Fruit fly (Drosophila melanogaster) whole organism, embryonic: Measurements from ENCODE around the gene CG33641.

Experiments used
- Antp ChIP-seq: fragments of 200-800 bp; sonication (Bioruptor generic); optimal IDR thresholded peaks from 3 replicates; lab custom pipeline; 2016; ENCODE audit warnings: missing biosample characterization, missing genetic modification characterization
- Bgb ChIP-seq: fragments of 200-800 bp; sonication (Bioruptor generic); IDR thresholded peaks from 2 replicates; pipeline ENCODE4 v1.3.6; 2022; ENCODE audit warnings: missing biosample characterization, missing genetic modification characterization; ENCODE audit not compliant: partially characterized antibody
- CG10979 ChIP-seq: fragments of 200-800 bp; sonication (Bioruptor generic); optimal IDR thresholded peaks from 2 replicates; lab custom pipeline; 2018; ENCODE audit warnings: missing biosample characterization, mild to moderate bottlenecking, missing genetic modification characterization, moderate library complexity
- CG11723 ChIP-seq: fragments of 200-800 bp; sonication (Bioruptor generic); optimal IDR thresholded peaks from 2 replicates; lab custom pipeline; 2017; ENCODE audit warnings: missing biosample characterization, mild to moderate bottlenecking, missing genetic modification characterization
- CG13775 ChIP-seq: fragments of 200-800 bp; sonication (Bioruptor generic); optimal IDR thresholded peaks from 3 replicates; lab custom pipeline; 2017; ENCODE audit warnings: missing biosample characterization, mild to moderate bottlenecking, missing genetic modification characterization
- CG1647 ChIP-seq: fragments of 200-800 bp; sonication (Bioruptor generic); optimal IDR thresholded peaks from 3 replicates; lab custom pipeline; 2016; ENCODE audit warnings: missing biosample characterization, missing genetic modification characterization
- CG16779 ChIP-seq: fragments of 200-800 bp; sonication (Bioruptor generic); IDR thresholded peaks from 2 replicates; pipeline ENCODE4 v1.3.6; 2022; ENCODE audit warnings: missing biosample characterization, missing genetic modification characterization
- CG1792 ChIP-seq: fragments of 200-800 bp; sonication (Bioruptor generic); optimal IDR thresholded peaks from 2 replicates; lab custom pipeline; 2016; ENCODE audit warnings: missing biosample characterization, missing genetic modification characterization
- CG30431 ChIP-seq: fragments of 200-800 bp; sonication (Bioruptor generic); optimal IDR thresholded peaks from 2 replicates; lab custom pipeline; 2017; ENCODE audit warnings: missing biosample characterization, missing genetic modification characterization
- CG3995 ChIP-seq: fragments of 200-800 bp; sonication (Bioruptor generic); optimal IDR thresholded peaks from 3 replicates; lab custom pipeline; 2016; ENCODE audit warnings: missing biosample characterization, missing genetic modification characterization
- CG4617 ChIP-seq: fragments of 200-800 bp; sonication (Bioruptor generic); optimal IDR thresholded peaks from 3 replicates; lab custom pipeline; 2016; ENCODE audit warnings: missing biosample characterization, missing genetic modification characterization, borderline replicate concordance
- CG6654 ChIP-seq: fragments of 200-800 bp; sonication (Bioruptor generic); optimal IDR thresholded peaks from 2 replicates; lab custom pipeline; 2017; ENCODE audit warnings: missing biosample characterization, mild to moderate bottlenecking, missing genetic modification characterization
- CG6765 ChIP-seq: fragments of 200-800 bp; sonication (Bioruptor generic); optimal IDR thresholded peaks from 3 replicates; lab custom pipeline; 2017; ENCODE audit warnings: missing biosample characterization, mild to moderate bottlenecking, missing genetic modification characterization
- CG7556 ChIP-seq: fragments of 200-800 bp; sonication (Bioruptor generic); optimal IDR thresholded peaks from 2 replicates; lab custom pipeline; 2017; ENCODE audit warnings: missing biosample characterization, mild to moderate bottlenecking, missing genetic modification characterization
- CG7745 ChIP-seq: fragments of 200-800 bp; sonication (Bioruptor generic); optimal IDR thresholded peaks from 2 replicates; lab custom pipeline; 2018; ENCODE audit warnings: missing biosample characterization, mild to moderate bottlenecking, missing genetic modification characterization, moderate library complexity
- CG8478 ChIP-seq: fragments of >200 bp; optimal IDR thresholded peaks from 2 replicates; lab custom pipeline; 2018
- D ChIP-seq, 2 experiments: fragments of 200-800 bp in 1 of 2; fragments of >200 bp in 1 of 2; sonication (Bioruptor generic) in 1 of 2; optimal IDR thresholded peaks; 2 replicates in 1 of 2; 3 replicates in 1 of 2; lab custom pipeline; 2017; ENCODE audit warnings: mild to moderate bottlenecking in 1 of 2, missing biosample characterization in 1 of 2, missing genetic modification characterization in 1 of 2, missing genetic modification reagents in 1 of 2
- Dek ChIP-seq: fragments of 200-800 bp; sonication (Bioruptor generic); optimal IDR thresholded peaks from 3 replicates; lab custom pipeline; 2019; ENCODE audit warnings: missing biosample characterization, mild to moderate bottlenecking, missing genetic modification characterization, moderate library complexity
- E2f1 ChIP-seq: fragments of 200-800 bp; sonication (Bioruptor generic); IDR thresholded peaks from 2 replicates; pipeline ENCODE4 v1.3.6; 2022; ENCODE audit warnings: missing biosample characterization, missing genetic modification characterization
- HLH54F ChIP-seq: fragments of 200-800 bp; sonication (Bioruptor generic); optimal IDR thresholded peaks from 3 replicates; lab custom pipeline; 2016; ENCODE audit warnings: missing biosample characterization, missing genetic modification characterization
- HLHmδ ChIP-seq: fragments of 200-800 bp; sonication (Bioruptor generic); optimal IDR thresholded peaks from 2 replicates; lab custom pipeline; 2018; ENCODE audit warnings: missing biosample characterization, mild to moderate bottlenecking, missing genetic modification characterization, moderate library complexity
- Hand ChIP-seq: fragments of 200-800 bp; sonication (Bioruptor generic); optimal IDR thresholded peaks from 2 replicates; lab custom pipeline; 2017; ENCODE audit warnings: mild to moderate bottlenecking, missing biosample characterization, missing genetic modification reagents, missing genetic modification characterization
- Hr39 ChIP-seq: fragments of >200 bp; optimal IDR thresholded peaks from 2 replicates; lab custom pipeline; 2017
- Nf-YA ChIP-seq: fragments of 200-800 bp; sonication (Bioruptor generic); IDR thresholded peaks from 2 replicates; pipeline ENCODE4 v1.3.6; 2022; ENCODE audit warnings: missing biosample characterization, missing genetic modification characterization
- Nf-YB ChIP-seq: fragments of 200-800 bp; sonication (Bioruptor generic); optimal IDR thresholded peaks from 3 replicates; lab custom pipeline; 2019; ENCODE audit warnings: missing biosample characterization, mild to moderate bottlenecking, missing genetic modification characterization, moderate library complexity
- Nf-YC ChIP-seq: fragments of 200-800 bp; optimal IDR thresholded peaks from 3 replicates; lab custom pipeline; 2019; ENCODE audit warnings: missing biosample characterization, mild to moderate bottlenecking, missing genetic modification characterization, moderate library complexity
- Pdp1 ChIP-seq, 2 experiments: fragments of 200-800 bp; sonication (Bioruptor generic); optimal IDR thresholded peaks; 3 replicates each; lab custom pipeline; 2016; ENCODE audit warnings: missing biosample characterization in 2 of 2, missing genetic modification characterization in 2 of 2, mild to moderate bottlenecking in 1 of 2, moderate library complexity in 1 of 2
- Ssrp ChIP-seq: fragments of 200-800 bp; sonication (Bioruptor generic); optimal IDR thresholded peaks from 2 replicates; lab custom pipeline; 2018; ENCODE audit warnings: missing biosample characterization, mild to moderate bottlenecking, missing genetic modification characterization, moderate library complexity
- bcd ChIP-seq: fragments of 200-800 bp; sonication (Bioruptor generic); optimal IDR thresholded peaks from 2 replicates; lab custom pipeline; 2017; ENCODE audit warnings: missing biosample characterization, mild to moderate bottlenecking, missing genetic modification characterization
- cg ChIP-seq: fragments of 200-800 bp; sonication (Bioruptor generic); optimal IDR thresholded peaks from 3 replicates; lab custom pipeline; 2019; ENCODE audit warnings: missing biosample characterization, mild to moderate bottlenecking, missing genetic modification characterization, moderate library complexity
- chm ChIP-seq: fragments of 200-800 bp; sonication (Bioruptor generic); IDR thresholded peaks from 2 replicates; pipeline ENCODE4 v1.3.6; 2022; ENCODE audit warnings: missing biosample characterization, missing genetic modification characterization
- ci ChIP-seq: fragments of 200-800 bp; sonication (Bioruptor generic); IDR thresholded peaks from 3 replicates; pipeline ENCODE4 v1.3.6; 2022; ENCODE audit warnings: missing biosample characterization, missing genetic modification characterization
- danr ChIP-seq: fragments of 200-800 bp; sonication (Bioruptor generic); IDR thresholded peaks from 2 replicates; pipeline ENCODE4 v1.3.6; 2022; ENCODE audit warnings: missing biosample characterization, missing genetic modification characterization
- emc ChIP-seq: fragments of 200-800 bp; sonication (Bioruptor generic); optimal IDR thresholded peaks from 2 replicates; lab custom pipeline; 2016; ENCODE audit warnings: missing biosample characterization, missing genetic modification characterization
- eyg ChIP-seq: fragments of 200-800 bp; sonication (Bioruptor generic); optimal IDR thresholded peaks from 3 replicates; lab custom pipeline; 2016; ENCODE audit warnings: missing biosample characterization, missing genetic modification characterization
- ftz-f1 ChIP-seq: fragments of 200-800 bp; sonication (Bioruptor generic); optimal IDR thresholded peaks from 2 replicates; lab custom pipeline; 2016; ENCODE audit warnings: missing biosample characterization, missing genetic modification characterization
- gfzf ChIP-seq: fragments of 200-800 bp; sonication (Bioruptor generic); optimal IDR thresholded peaks from 2 replicates; lab custom pipeline; 2016; ENCODE audit warnings: missing biosample characterization, mild to moderate bottlenecking, missing genetic modification characterization, moderate library complexity
- gt ChIP-seq: fragments of 200-800 bp; sonication (Bioruptor generic); IDR thresholded peaks from 2 replicates; pipeline ENCODE4 v1.3.6; 2022; ENCODE audit warnings: missing biosample characterization, missing genetic modification characterization
- hth ChIP-seq: fragments of >200 bp; optimal IDR thresholded peaks from 2 replicates; lab custom pipeline; 2017; ENCODE audit warnings: inconsistent platforms
- kah ChIP-seq: fragments of 200-800 bp; sonication (Bioruptor generic); optimal IDR thresholded peaks from 2 replicates; lab custom pipeline; 2018; ENCODE audit warnings: missing biosample characterization, mild to moderate bottlenecking, missing genetic modification characterization
- lilli ChIP-seq: fragments of 200-800 bp; sonication (Bioruptor generic); optimal IDR thresholded peaks from 3 replicates; lab custom pipeline; 2016; ENCODE audit warnings: missing biosample characterization, missing genetic modification characterization
- lov ChIP-seq, 2 experiments: fragments of 200-800 bp in 1 of 2; fragments of >200 bp in 1 of 2; sonication (Bioruptor generic) in 1 of 2; IDR thresholded peaks in 1 of 2; optimal IDR thresholded peaks in 1 of 2; 2 replicates in 1 of 2; 3 replicates in 1 of 2; pipeline versions ENCODE4 v1.3.6 to Lab custom; 2017 to 2022; ENCODE audit warnings: missing biosample characterization in 1 of 2, missing genetic modification characterization in 1 of 2
- rib ChIP-seq: fragments of 200-800 bp; sonication (Bioruptor generic); IDR thresholded peaks from 2 replicates; pipeline ENCODE4 v1.3.6; 2022; ENCODE audit warnings: missing biosample characterization, missing genetic modification characterization
- schlank ChIP-seq: fragments of 200-800 bp; sonication (Bioruptor generic); optimal IDR thresholded peaks from 2 replicates; lab custom pipeline; 2018; ENCODE audit warnings: missing biosample characterization, mild to moderate bottlenecking, missing genetic modification characterization
- sima ChIP-seq: fragments of 200-800 bp; sonication (Bioruptor generic); optimal IDR thresholded peaks from 2 replicates; lab custom pipeline; 2016; ENCODE audit warnings: missing biosample characterization, missing genetic modification characterization
- sob ChIP-seq: fragments of 200-800 bp; sonication (Bioruptor generic); IDR thresholded peaks from 2 replicates; pipeline ENCODE4 v1.3.6; 2022; ENCODE audit warnings: missing biosample characterization, missing genetic modification characterization
- tio ChIP-seq: fragments of 200-800 bp; sonication (Bioruptor generic); optimal IDR thresholded peaks from 2 replicates; lab custom pipeline; 2017; ENCODE audit warnings: missing biosample characterization, missing genetic modification characterization, inconsistent platforms
- vnd ChIP-seq: fragments of 200-800 bp; sonication (Bioruptor generic); IDR thresholded peaks from 3 replicates; pipeline ENCODE4 v1.3.6; 2022; ENCODE audit warnings: missing biosample characterization, missing genetic modification characterization; ENCODE audit not compliant: partially characterized antibody
- zf30C ChIP-seq: fragments of 200-800 bp; sonication (Bioruptor generic); optimal IDR thresholded peaks from 3 replicates; lab custom pipeline; 2018; ENCODE audit warnings: missing biosample characterization, mild to moderate bottlenecking, missing genetic modification characterization

The CG33641 gene

dm6 chr2L:13514945-13515687 lies 13.7 kb upstream of the CG33641 start (continued):
- TF ChIP-seq CG13775 (GFP tag; lab: Kevin White, UChicago): peak; percentile 26
- no peak for TF ChIP-seq Nf-YB (GFP tag; lab: Kevin White, UChicago)
- peak; percentile 69 for TF ChIP-seq CG16779 (GFP tag; lab: Robert Waterston, UW)
- peak; percentile 81 for TF ChIP-seq CG1647 (GFP tag; lab: Kevin White, UChicago)
- TF ChIP-seq Pdp1 (GFP tag; optimal IDR thresholded peaks at IDR 0.05; lab: Kevin White, UChicago): peak; percentile 62 to 86
- TF ChIP-seq Dek: peak; percentile 67
- TF ChIP-seq bcd (GFP tag; lab: Kevin White, UChicago): peak; percentile 79
- TF ChIP-seq ftz-f1 (GFP tag; lab: Kevin White, UChicago): no peak
- no peak for TF ChIP-seq HLHmδ (GFP tag; lab: Kevin White, UChicago)
- TF ChIP-seq gfzf: no peak
- no peak for TF ChIP-seq schlank (tag; lab: Kevin White, UChicago)
- no peak for TF ChIP-seq Bgb (GFP tag; lab: Robert Waterston, UW)
- TF ChIP-seq sima (GFP tag; lab: Kevin White, UChicago): peak; percentile 83
- peak; percentile 69 for TF ChIP-seq eyg (GFP tag; lab: Kevin White, UChicago)
- peak; percentile 66; the same call in 2 of the 3 replicates for TF ChIP-seq ci (GFP tag; lab: Robert Waterston, UW)
- TF ChIP-seq cg (GFP tag; lab: Kevin White, UChicago): no peak
- TF ChIP-seq CG7556 (GFP tag; lab: Kevin White, UChicago): peak; percentile 63
- peak; percentile 61 for TF ChIP-seq Nf-YA (GFP tag; lab: Robert Waterston, UW)
- no peak for TF ChIP-seq CG6654 (GFP tag; lab: Kevin White, UChicago)
- peak; percentile 35 for TF ChIP-seq Nf-YC (tag; lab: Kevin White, UChicago)
- no peak for TF ChIP-seq CG7745 (tag; lab: Kevin White, UChicago)
- no peak for TF ChIP-seq chm (GFP tag; lab: Robert Waterston, UW)
- peak; percentile 65 for TF ChIP-seq lilli (GFP tag; lab: Kevin White, UChicago)
- no peak for TF ChIP-seq lov (optimal IDR thresholded peaks at IDR 0.05; lab: Kevin White, UChicago)
- peak; percentile 38; the same call in 1 of the 3 replicates for TF ChIP-seq lov (GFP tag; IDR thresholded peaks at IDR 0.05; lab: Robert Waterston, UW)
- TF ChIP-seq danr (GFP tag; lab: Robert Waterston, UW): peak; percentile 56
- no peak for TF ChIP-seq CG8478 (lab: Kevin White, UChicago)
- TF ChIP-seq Hand (GFP tag; lab: Kevin White, UChicago): no peak
- TF ChIP-seq kah (GFP tag; lab: Kevin White, UChicago): peak; percentile 34
- no peak for TF ChIP-seq CG4617 (GFP tag; lab: Kevin White, UChicago)
- TF ChIP-seq Hr39 (lab: Kevin White, UChicago): no peak
- TF ChIP-seq rib (GFP tag; lab: Robert Waterston, UW): 0 out of 2 replicates have a peak, but pooled peaks have one; percentile 11
- TF ChIP-seq E2f1 (GFP tag; lab: Robert Waterston, UW): peak; percentile 82
- no peak for TF ChIP-seq CG11723 (GFP tag; lab: Kevin White, UChicago)
- TF ChIP-seq hth (lab: Kevin White, UChicago): no peak
- TF ChIP-seq emc (GFP tag; lab: Kevin White, UChicago): peak; percentile 87
- peak; percentile 62 for TF ChIP-seq Antp (GFP tag; lab: Kevin White, UChicago)
- TF ChIP-seq gt (GFP tag; lab: Robert Waterston, UW): no peak
- peak; percentile 42 for TF ChIP-seq sob (GFP tag; lab: Robert Waterston, UW)
- TF ChIP-seq CG10979 (tag; lab: Kevin White, UChicago): peak; percentile 69
- peak; percentile 11 for TF ChIP-seq zf30C
- peak; percentile 83 for TF ChIP-seq CG1792 (GFP tag; lab: Kevin White, UChicago)
- peak; percentile 55 for TF ChIP-seq Ssrp (tag; lab: Kevin White, UChicago)
- peak; percentile 44 for TF ChIP-seq CG30431 (GFP tag; lab: Kevin White, UChicago)
- TF ChIP-seq vnd (GFP tag; lab: Robert Waterston, UW): no peak
- TF ChIP-seq CG3995 (GFP tag; lab: Kevin White, UChicago): peak; percentile 29
- no peak for TF ChIP-seq CG6765 (GFP tag; lab: Kevin White, UChicago)
- peak; percentile 43 for TF ChIP-seq HLH54F (GFP tag; lab: Kevin White, UChicago)
- TF ChIP-seq D (optimal IDR thresholded peaks at IDR 0.05; lab: Kevin White, UChicago): no peak
- TF ChIP-seq D (GFP tag; optimal IDR thresholded peaks at IDR 0.05; lab: Kevin White, UChicago): peak; percentile 54
- peak; percentile 9 for TF ChIP-seq tio (GFP tag; lab: Kevin White, UChicago)
